Fruit fly (Drosophila melanogaster): ENCODE measurements around the gene CG3226.

The CG3226 gene

dm6 chrX:6661392-6661837 lies 7.4 kb upstream of the CG3226 start, which contains the start of the genes CG3224 and Ctr1A (continued):
- TF ChIP-seq so (GFP tag; IDR thresholded peaks at IDR 0.05) (no peak), chinmo (GFP tag; IDR thresholded peaks at IDR 0.05; ENCODE audit: partially characterized antibody) (peak; percentile 79; the same call in 2 of the 4 replicates), CG14667 (GFP tag; IDR thresholded peaks at IDR 0.05) (no peak), CG16779 (GFP tag; IDR thresholded peaks at IDR 0.05) (no peak), CG14710 (tag; optimal IDR thresholded peaks at IDR 0.05) (peak; percentile 100), CG12219 (GFP tag; optimal IDR thresholded peaks at IDR 0.05) (no peak), ac (GFP tag; optimal IDR thresholded peaks at IDR 0.05) (no peak), CG32772 (GFP tag; IDR thresholded peaks at IDR 0.05) (no peak), CG31224 (GFP tag; IDR thresholded peaks at IDR 0.05) (no peak), MBD-R2 (GFP tag; IDR thresholded peaks at IDR 0.05) (peak; percentile 33; the same call in 1 of the 2 replicates), exex (tag; optimal IDR thresholded peaks at IDR 0.05) (peak; percentile 24), zen (tag; optimal IDR thresholded peaks at IDR 0.05) (peak; percentile 22), rib (GFP tag; IDR thresholded peaks at IDR 0.05) (no peak), p53 (GFP tag; optimal IDR thresholded peaks at IDR 0.05) (no peak), Max (GFP tag; optimal IDR thresholded peaks at IDR 0.05) (no peak), CG8290 (GFP tag; optimal IDR thresholded peaks at IDR 0.05) (no peak), CG8290 (tag; optimal IDR thresholded peaks at IDR 0.05) (no peak), vnd (GFP tag; IDR thresholded peaks at IDR 0.05; ENCODE audit: partially characterized antibody) (no peak), Xrp1 (GFP tag; IDR thresholded peaks at IDR 0.05) (no peak), CG4854 (GFP tag; optimal IDR thresholded peaks at IDR 0.05) (no peak), CG10462 (GFP tag; optimal IDR thresholded peaks at IDR 0.05) (no peak), Drgx (GFP tag; IDR thresholded peaks at IDR 0.05) (no peak), CG6791 (GFP tag; IDR thresholded peaks at IDR 0.05; ENCODE audit: partially characterized antibody) (no peak), GATAe (GFP tag; conservative IDR thresholded peaks at IDR 0.05) (no peak), schlank (tag; optimal IDR thresholded peaks at IDR 0.05) (no peak), Spps (tag; optimal IDR thresholded peaks at IDR 0.05) (no peak), eve (GFP tag; optimal IDR thresholded peaks at IDR 0.05) (peak in 1 of 2 experiments; percentile 28), Dref (GFP tag; IDR thresholded peaks at IDR 0.05) (peak; percentile 69), CG2120 (GFP tag; optimal IDR thresholded peaks at IDR 0.05) (no peak), nmo (GFP tag; optimal IDR thresholded peaks at IDR 0.05) (peak; percentile 24), pzg (GFP tag; optimal IDR thresholded peaks at IDR 0.05) (peak; percentile 59), CG11723 (GFP tag; optimal IDR thresholded peaks at IDR 0.05) (no peak), CG10267 (tag; optimal IDR thresholded peaks at IDR 0.05) (peak; percentile 69), CG15601 (tag; optimal IDR thresholded peaks at IDR 0.05) (peak; percentile 19), CG14050 (GFP tag; IDR thresholded peaks at IDR 0.05) (no peak), stwl (tag; optimal IDR thresholded peaks at IDR 0.05) (peak; percentile 51), Ets97D (GFP tag; optimal IDR thresholded peaks at IDR 0.05) (peak; percentile 51), Dip2 (GFP tag; IDR thresholded peaks at IDR 0.05) (no peak), bbx (GFP tag; IDR thresholded peaks at IDR 0.05; ENCODE audit: partially characterized antibody) (no peak), lilli (GFP tag; optimal IDR thresholded peaks at IDR 0.05) (peak; percentile 15), stc (GFP tag; IDR thresholded peaks at IDR 0.05) (no peak), CG13624 (GFP tag; optimal IDR thresholded peaks at IDR 0.05) (peak; percentile 51), grau (tag; optimal IDR thresholded peaks at IDR 0.05) (no peak), CG5180 (GFP tag; optimal IDR thresholded peaks at IDR 0.05) (no peak), CG15514 (GFP tag; optimal IDR thresholded peaks at IDR 0.05) (peak; percentile 37), insv (GFP tag; optimal IDR thresholded peaks at IDR 0.05) (peak in 1 of 2 experiments; percentile 11), Jarid2 (GFP tag; optimal IDR thresholded peaks at IDR 0.05) (peak; percentile 13), sqz (GFP tag; optimal IDR thresholded peaks at IDR 0.05) (peak; percentile 43), Hey (tag; optimal IDR thresholded peaks at IDR 0.05) (no peak), Eip74EF (GFP tag; optimal IDR thresholded peaks at IDR 0.05) (peak in 1 of 2 experiments; percentile 14), CG4424 (GFP tag; optimal IDR thresholded peaks at IDR 0.05) (no peak)

All from whole organism, embryonic.